Fruit fly (Drosophila melanogaster) whole organism, wandering third instar larva: ENCODE results near the gene CG18675.

Source experiments
- CG9705 ChIP-seq: fragments of 200-800 bp; sonication (Bioruptor generic); optimal IDR thresholded peaks from 2 replicates; lab custom pipeline; 2018; ENCODE audit warnings: missing biosample characterization, mild to moderate bottlenecking, missing genetic modification characterization
- Hr83 ChIP-seq: fragments of 200-300 bp; sonication (Bioruptor generic); optimal IDR thresholded peaks from 2 replicates; lab custom pipeline; 2016; ENCODE audit warnings: missing biosample characterization, mild to moderate bottlenecking, missing genetic modification characterization, moderate library complexity; ENCODE audit not compliant: poor library complexity, severe bottlenecking
- Myc ChIP-seq: fragments of >200 bp; optimal IDR thresholded peaks from 2 replicates; lab custom pipeline; 2017
- brk ChIP-seq: fragments of 200-800 bp; sonication (Bioruptor generic); optimal IDR thresholded peaks from 2 replicates; lab custom pipeline; 2016; ENCODE audit warnings: missing biosample characterization, mild to moderate bottlenecking, missing genetic modification characterization
- foxo ChIP-seq, 2 experiments: fragments of 200-800 bp; sonication (Bioruptor generic); optimal IDR thresholded peaks; 2 replicates in 1 of 2; 3 replicates in 1 of 2; lab custom pipeline; 2016 to 2017; ENCODE audit warnings: missing biosample characterization in 2 of 2, missing genetic modification characterization in 2 of 2
- h ChIP-seq: fragments of 200-800 bp; sonication (Bioruptor generic); optimal IDR thresholded peaks from 3 replicates; lab custom pipeline; 2016; ENCODE audit warnings: missing biosample characterization, mild to moderate bottlenecking, missing genetic modification characterization
- psq ChIP-seq: fragments of 200-800 bp; sonication (Bioruptor generic); optimal IDR thresholded peaks from 3 replicates; lab custom pipeline; 2017; ENCODE audit warnings: missing biosample characterization, mild to moderate bottlenecking, missing genetic modification characterization, moderate library complexity
- usp ChIP-seq: fragments of >200 bp; optimal IDR thresholded peaks from 2 replicates; lab custom pipeline; 2017; ENCODE audit warnings: missing biosample characterization, missing genetic modification characterization
- woc ChIP-seq: sonication (Bioruptor generic); optimal IDR thresholded peaks from 2 replicates; lab custom pipeline; 2016; ENCODE audit warnings: missing biosample characterization, mild to moderate bottlenecking, missing genetic modification characterization

DNA sequence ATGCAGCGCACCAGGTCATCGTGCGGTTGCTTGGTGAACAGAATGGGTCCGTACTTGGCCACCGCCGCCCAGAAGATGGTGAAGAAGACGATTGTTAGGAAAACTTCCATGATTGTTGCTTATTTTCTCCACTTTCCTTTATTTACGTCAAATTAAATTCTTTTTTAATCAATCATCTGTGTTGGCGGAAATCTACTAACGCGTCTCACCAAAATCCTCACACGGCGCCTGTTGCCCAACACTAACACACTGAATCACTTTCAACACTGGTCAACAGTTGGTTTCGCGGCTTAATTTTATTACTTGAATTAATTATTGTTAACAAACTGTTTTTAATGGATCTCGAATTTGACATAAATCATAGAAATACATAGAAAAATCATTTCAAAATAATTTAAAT, 13.0 kb downstream of the CG18675 start, which contains the start of gene VhaM9.7-c:
- peak; percentile 62 for TF ChIP-seq h (GFP tag; lab: Kevin White, UChicago)
- no peak for TF ChIP-seq woc (GFP tag; lab: Kevin White, UChicago)
- no peak for TF ChIP-seq brk (GFP tag; lab: Kevin White, UChicago)
- TF ChIP-seq foxo (GFP tag; optimal IDR thresholded peaks at IDR 0.05; lab: Kevin White, UChicago) = peak in 1 of 2 experiments; percentile 62
- peak; percentile 24 for TF ChIP-seq psq
- no peak for TF ChIP-seq Myc
- TF ChIP-seq Hr83 = peak; percentile 75
- TF ChIP-seq CG9705 = peak; percentile 18
- TF ChIP-seq usp (GFP tag; lab: Kevin White, UChicago) = no peak
